Fruit fly (Drosophila melanogaster): ENCODE measurements around the gene CG10973.

Gene CG10973

dm6 chr3L:12802443-12802865 is 47.9 kb upstream of the CG10973 start (continued):
- TF ChIP-seq CG6813 (GFP tag; optimal IDR thresholded peaks at IDR 0.05) = peak; percentile 16
- peak in 1 of 2 experiments; percentile 7 for TF ChIP-seq dpn (GFP tag; optimal IDR thresholded peaks at IDR 0.05)
- peak; percentile 74 for TF ChIP-seq nau (GFP tag; optimal IDR thresholded peaks at IDR 0.05)
- peak; percentile 0 for TF ChIP-seq CG1792 (GFP tag; optimal IDR thresholded peaks at IDR 0.05)
- peak; percentile 34; the same call in 1 of the 2 replicates for TF ChIP-seq CG32767 (GFP tag; IDR thresholded peaks at IDR 0.05)
- peak; percentile 12 for TF ChIP-seq bcd (GFP tag; optimal IDR thresholded peaks at IDR 0.05)
- peak; percentile 88 for TF ChIP-seq sens (GFP tag)
- TF ChIP-seq CG12071 (GFP tag; optimal IDR thresholded peaks at IDR 0.05) = peak; percentile 2
- peak in 1 of 2 experiments; percentile 68 for TF ChIP-seq Pdp1 (GFP tag; optimal IDR thresholded peaks at IDR 0.05)
- peak; percentile 6 for TF ChIP-seq CG1529 (GFP tag; optimal IDR thresholded peaks at IDR 0.05)
- TF ChIP-seq hkb (optimal IDR thresholded peaks at IDR 0.05) = no peak
- peak; percentile 12; the same call in 1 of the 2 replicates for TF ChIP-seq hkb (GFP tag; IDR thresholded peaks at IDR 0.05)
- TF ChIP-seq mirr (GFP tag; optimal IDR thresholded peaks at IDR 0.05) = peak; percentile 59
- TF ChIP-seq caup (GFP tag; optimal IDR thresholded peaks at IDR 0.05; ENCODE audit: severe bottlenecking) = peak; percentile 67
- TF ChIP-seq CG12769 (tag; optimal IDR thresholded peaks at IDR 0.05) = peak; percentile 64
- TF ChIP-seq CG13894 (tag; optimal IDR thresholded peaks at IDR 0.05) = peak; percentile 52
- no peak for TF ChIP-seq CG11504 (tag; optimal IDR thresholded peaks at IDR 0.05)
- peak; percentile 23 for TF ChIP-seq CG10147 (GFP tag; optimal IDR thresholded peaks at IDR 0.05)
- peak; percentile 18; the same call in 1 of the 2 replicates for TF ChIP-seq CG14014 (GFP tag; IDR thresholded peaks at IDR 0.05)
- TF ChIP-seq CG18476 (GFP tag; optimal IDR thresholded peaks at IDR 0.05) = no peak
- peak; percentile 22 for TF ChIP-seq sqz (GFP tag; optimal IDR thresholded peaks at IDR 0.05)
- peak; percentile 11 for TF ChIP-seq scrt (GFP tag; optimal IDR thresholded peaks at IDR 0.05)
- TF ChIP-seq Vsx1 (GFP tag; optimal IDR thresholded peaks at IDR 0.05) = no peak
- peak; percentile 33 for TF ChIP-seq pho (GFP tag; optimal IDR thresholded peaks at IDR 0.05)
- TF ChIP-seq CG1233 (GFP tag; optimal IDR thresholded peaks at IDR 0.05) = peak; percentile 16
- no peak for TF ChIP-seq Elba2 (GFP tag; optimal IDR thresholded peaks at IDR 0.05)
- TF ChIP-seq CG12299 (tag; optimal IDR thresholded peaks at IDR 0.05) = peak; percentile 55
- no peak for TF ChIP-seq CG6854 (GFP tag; optimal IDR thresholded peaks at IDR 0.05)
- peak; percentile 55; the same call in 1 of the 2 replicates for TF ChIP-seq Rfx (GFP tag; IDR thresholded peaks at IDR 0.05)
- TF ChIP-seq cg (GFP tag; optimal IDR thresholded peaks at IDR 0.05) = peak; percentile 12
- peak; percentile 40 for TF ChIP-seq CG7987 (GFP tag; optimal IDR thresholded peaks at IDR 0.05)
- TF ChIP-seq Dref (GFP tag; IDR thresholded peaks at IDR 0.05) = no peak
- no peak for TF ChIP-seq CG11456 (GFP tag; IDR thresholded peaks at IDR 0.05)
- no peak for TF ChIP-seq CG8944 (GFP tag; optimal IDR thresholded peaks at IDR 0.05)
- TF ChIP-seq gcm2 (GFP tag; optimal IDR thresholded peaks at IDR 0.05) = peak; percentile 16
- TF ChIP-seq ERR (GFP tag; optimal IDR thresholded peaks at IDR 0.05) = peak; percentile 12
- peak; percentile 15 for TF ChIP-seq CG17568 (GFP tag; optimal IDR thresholded peaks at IDR 0.05)
- peak; percentile 33 for TF ChIP-seq ATbp (GFP tag; optimal IDR thresholded peaks at IDR 0.05)
- peak; percentile 24 for TF ChIP-seq Fer1 (GFP tag; optimal IDR thresholded peaks at IDR 0.05)
- peak; percentile 52 for TF ChIP-seq vvl (GFP tag; IDR thresholded peaks at IDR 0.05)
- peak; percentile 29 for TF ChIP-seq Meics (GFP tag; optimal IDR thresholded peaks at IDR 0.05)
- TF ChIP-seq CG13775 (GFP tag; optimal IDR thresholded peaks at IDR 0.05) = no peak
- peak; percentile 45 for TF ChIP-seq Asciz (GFP tag; optimal IDR thresholded peaks at IDR 0.05)
- TF ChIP-seq ham (GFP tag; IDR thresholded peaks at IDR 0.05) = no peak
- peak; percentile 7; the same call in 1 of the 2 replicates for TF ChIP-seq Ada2b (GFP tag; IDR thresholded peaks at IDR 0.05)
- TF ChIP-seq MBD-R2 (GFP tag; IDR thresholded peaks at IDR 0.05) = no peak
- TF ChIP-seq hbn (GFP tag; IDR thresholded peaks at IDR 0.05; ENCODE audit: partially characterized antibody) = no peak
- no peak for TF ChIP-seq jing (GFP tag; optimal IDR thresholded peaks at IDR 0.05)
- TF ChIP-seq crp (GFP tag; optimal IDR thresholded peaks at IDR 0.05) = peak in 1 of 2 experiments; percentile 47
- TF ChIP-seq Blimp-1 (GFP tag; optimal IDR thresholded peaks at IDR 0.05) = peak; percentile 24

All from whole organism, embryonic.